Fruit fly (Drosophila melanogaster): ENCODE data around the gene CG1647.

DNA sequence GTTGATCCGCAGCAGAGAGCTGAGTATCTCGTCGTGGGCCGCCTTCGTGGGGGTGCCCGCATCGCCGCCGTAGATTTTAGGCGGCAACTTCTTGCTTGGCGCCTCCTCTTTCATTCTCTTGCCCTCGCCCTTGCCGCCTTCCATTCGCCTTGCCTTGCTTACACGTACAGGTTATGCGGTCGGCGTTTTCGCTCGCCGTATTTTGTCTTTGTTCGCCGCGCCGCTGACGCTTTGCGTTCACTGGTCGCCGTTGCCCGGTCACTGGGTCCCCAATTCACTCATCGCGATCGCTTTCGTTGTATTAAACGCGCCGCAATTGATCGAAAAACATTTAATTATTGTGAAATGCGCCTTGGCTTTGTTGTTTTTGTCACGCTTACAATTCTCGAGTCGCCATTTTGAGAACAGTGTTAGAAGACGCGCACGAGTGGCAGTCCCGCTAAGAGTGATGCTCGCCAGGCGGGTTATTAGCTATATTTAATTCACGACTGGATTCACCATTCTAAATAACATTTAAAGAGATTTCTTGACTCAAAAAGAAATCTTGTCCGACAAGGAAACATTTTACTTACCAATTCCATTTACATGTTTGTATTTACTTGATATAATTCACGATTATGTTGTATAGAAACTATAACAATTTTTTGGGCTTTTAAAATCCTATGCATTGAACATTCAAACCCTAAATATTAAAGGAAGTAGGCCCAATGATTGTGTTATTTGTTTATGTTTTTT, 8.9 kb upstream of the CG1647 start, which contains the start of gene wdn:
- TF ChIP-seq CG8478 (optimal IDR thresholded peaks at IDR 0.05) (no peak), CTCF (optimal IDR thresholded peaks at IDR 0.05) (no peak)

Data from S2 (cell line).